Worm (Caenorhabditis elegans) whole organism, late embryonic: ENCODE data around the gene col-38.

Experiments used
- ceh-9 ChIP-seq: sonication (generic microtip); optimal IDR thresholded peaks from 2 replicates; lab custom pipeline; 2016; ENCODE audit warnings: mild to moderate bottlenecking, missing genetic modification characterization, inconsistent platforms, missing compliant biosample characterization
- dmd-4 ChIP-seq: sonication (generic microtip); optimal IDR thresholded peaks from 2 replicates; lab custom pipeline; 2016; ENCODE audit warnings: borderline replicate concordance, missing genetic modification characterization, missing compliant biosample characterization
- nhr-11 ChIP-seq: fragments of 150-350 bp; optimal IDR thresholded peaks from 2 replicates; lab custom pipeline; 2014; ENCODE audit warnings: missing biosample characterization, missing genetic modification characterization
- nhr-232 ChIP-seq: sonication (generic microtip); optimal IDR thresholded peaks from 2 replicates; lab custom pipeline; 2016; ENCODE audit warnings: missing genetic modification characterization, missing compliant biosample characterization

DNA sequence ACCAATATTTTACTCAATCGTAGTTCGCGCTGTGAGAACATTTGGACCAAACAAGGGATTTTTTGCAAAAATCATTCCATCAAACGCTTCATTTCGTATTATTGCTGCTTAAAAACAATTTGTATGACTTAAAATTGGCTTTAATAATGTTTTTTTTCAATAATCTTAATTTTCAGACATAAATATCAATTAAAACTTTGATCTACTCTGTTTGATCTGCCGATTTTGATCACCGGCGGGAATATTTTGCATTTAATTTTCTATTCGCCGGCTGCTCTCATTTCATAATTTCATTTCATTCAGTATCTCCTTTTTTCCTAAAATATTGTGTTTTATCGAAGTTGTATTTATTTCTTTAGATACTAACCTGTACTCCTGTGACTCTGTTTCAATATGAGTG is 6.3 kb upstream of the col-38 start, which contains the start of gene puf-5:
- TF ChIP-seq dmd-4 (tag; lab: Kevin White, UChicago): no peak
- TF ChIP-seq nhr-11: no peak
- no peak for TF ChIP-seq ceh-9 (tag; lab: Kevin White, UChicago)
- no peak for TF ChIP-seq nhr-232 (tag; lab: Kevin White, UChicago)
